Worm (Caenorhabditis elegans) whole organism, young adult: ENCODE data around the gene nhr-139.

Experiments
- Y95B8A.8 ChIP-seq: fragments of 200-800 bp; sonication (Bioruptor generic); IDR thresholded peaks from 2 replicates; pipeline ENCODE4 v1.3.6; 2022; ENCODE audit warnings: missing genetic modification reagents, missing genetic modification characterization, missing compliant biosample characterization
- fkh-3 ChIP-seq: sonication (generic microtip); optimal IDR thresholded peaks from 2 replicates; lab custom pipeline; 2016; ENCODE audit warnings: mild to moderate bottlenecking, missing genetic modification characterization, missing compliant biosample characterization
- lir-1 ChIP-seq: fragments of 200-800 bp; sonication (Bioruptor generic); conservative IDR thresholded peaks from 2 replicates; pipeline ENCODE4 v1.3.6; 2022; ENCODE audit warnings: missing genetic modification reagents, missing genetic modification characterization, missing compliant biosample characterization
- nfyb-1 ChIP-seq: fragments of 200-800 bp; sonication (Bioruptor generic); IDR thresholded peaks from 2 replicates; pipeline ENCODE4 v1.3.6; 2022; ENCODE audit warnings: missing genetic modification reagents, missing genetic modification characterization, missing compliant biosample characterization
- nhr-120 ChIP-seq: fragments of 200-800 bp; sonication (Bioruptor generic); IDR thresholded peaks from 2 replicates; pipeline ENCODE4 v1.3.6; 2022; ENCODE audit warnings: missing genetic modification characterization, missing compliant biosample characterization

DNA sequence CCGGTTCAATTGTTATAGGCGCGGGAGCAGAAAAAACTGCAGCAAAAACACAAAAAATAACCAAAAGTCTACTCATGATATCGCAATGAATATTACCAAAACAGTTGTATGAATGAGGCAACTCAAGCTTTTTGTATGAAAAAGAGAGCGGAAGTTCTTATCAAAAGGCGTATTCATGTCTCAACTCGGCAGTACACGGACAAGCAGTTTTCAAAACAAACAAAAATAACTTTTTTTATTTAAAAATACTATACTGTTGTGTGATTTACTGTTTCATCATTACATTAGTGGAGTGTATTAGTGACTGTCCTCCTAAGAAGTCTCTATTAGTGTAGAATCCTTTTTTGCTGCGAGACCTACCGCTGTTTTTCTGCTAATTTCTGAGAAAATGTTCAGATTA is 40.1 kb downstream of the nhr-139 start, which contains the start of gene Y57E12B.4:
- no peak for TF ChIP-seq fkh-3 (tag; lab: Kevin White, UChicago)
- no peak for TF ChIP-seq lir-1 (GFP tag; lab: Robert Waterston, UW)
- no peak for TF ChIP-seq nfyb-1 (GFP tag; lab: Robert Waterston, UW)
- no peak for TF ChIP-seq Y95B8A.8 (GFP tag; lab: Robert Waterston, UW)
- no peak for TF ChIP-seq nhr-120 (GFP tag; lab: Robert Waterston, UW)
